Worm (Caenorhabditis elegans) whole organism, young adult: ENCODE data around the gene Y22D7AR.2.
A peak's percentile ranks its signal among the peaks of the same experiment; 100 is the strongest.

Experiments used
- B0019.2 ChIP-seq: fragments of 200-800 bp; sonication (Bioruptor generic); conservative IDR thresholded peaks from 2 replicates; pipeline ENCODE4 v1.3.6; 2022; ENCODE audit warnings: missing genetic modification reagents, missing genetic modification characterization, missing compliant biosample characterization
- C17E4.6 ChIP-seq: fragments of 200-800 bp; sonication (Bioruptor generic); IDR thresholded peaks from 2 replicates; pipeline ENCODE4 v1.3.6; 2022; ENCODE audit warnings: missing genetic modification reagents, missing genetic modification characterization, missing compliant biosample characterization
- F33H1.4 ChIP-seq: fragments of 200-800 bp; sonication (Bioruptor generic); IDR thresholded peaks from 2 replicates; pipeline ENCODE4 v1.3.6; 2022; ENCODE audit warnings: missing genetic modification reagents, missing genetic modification characterization, missing compliant biosample characterization
- K11D2.4 ChIP-seq: fragments of 200-800 bp; sonication (Bioruptor generic); IDR thresholded peaks from 2 replicates; pipeline ENCODE4 v1.3.6; 2022; ENCODE audit warnings: missing genetic modification reagents, missing genetic modification characterization, missing compliant biosample characterization
- K12H6.12 ChIP-seq: fragments of 200-800 bp; sonication (Bioruptor generic); optimal IDR thresholded peaks from 2 replicates; lab custom pipeline; 2018; ENCODE audit warnings: mild to moderate bottlenecking, missing genetic modification characterization, missing compliant biosample characterization
- Y53F4B.3 ChIP-seq: fragments of 200-800 bp; sonication (Bioruptor generic); IDR thresholded peaks from 2 replicates; pipeline ENCODE4 v1.3.6; 2022; ENCODE audit warnings: missing genetic modification reagents, missing genetic modification characterization, missing compliant biosample characterization
- Y67H2A.10 ChIP-seq: fragments of 200-800 bp; sonication (Bioruptor generic); conservative IDR thresholded peaks from 2 replicates; pipeline ENCODE4 v1.3.6; 2022; ENCODE audit warnings: missing genetic modification reagents, missing genetic modification characterization, missing compliant biosample characterization
- Y95B8A.8 ChIP-seq: fragments of 200-800 bp; sonication (Bioruptor generic); IDR thresholded peaks from 2 replicates; pipeline ENCODE4 v1.3.6; 2022; ENCODE audit warnings: missing genetic modification reagents, missing genetic modification characterization, missing compliant biosample characterization
- ZK185.1 ChIP-seq: sonication (generic microtip); optimal IDR thresholded peaks from 2 replicates; lab custom pipeline; 2016; ENCODE audit warnings: mild to moderate bottlenecking, missing genetic modification characterization, missing compliant biosample characterization; ENCODE audit not compliant: poor library complexity, severe bottlenecking
- akir-1 ChIP-seq: fragments of 200-800 bp; sonication (Bioruptor generic); optimal IDR thresholded peaks from 2 replicates; lab custom pipeline; 2018; ENCODE audit warnings: mild to moderate bottlenecking, missing genetic modification characterization, moderate library complexity, missing compliant biosample characterization
- atf-7 ChIP-seq: sonication (generic microtip); optimal IDR thresholded peaks from 2 replicates; lab custom pipeline; 2017; ENCODE audit warnings: mild to moderate bottlenecking, missing genetic modification characterization, missing compliant biosample characterization
- attf-3 ChIP-seq: fragments of 200-800 bp; sonication (Bioruptor generic); conservative IDR thresholded peaks from 2 replicates; pipeline ENCODE4 v1.3.6; 2022; ENCODE audit warnings: missing genetic modification reagents, missing genetic modification characterization, missing compliant biosample characterization
- attf-5 ChIP-seq: fragments of 200-800 bp; sonication (Bioruptor generic); optimal IDR thresholded peaks from 2 replicates; lab custom pipeline; 2018; ENCODE audit warnings: mild to moderate bottlenecking, missing genetic modification characterization, missing compliant biosample characterization
- attf-6 ChIP-seq: fragments of 200-800 bp; sonication (Bioruptor generic); IDR thresholded peaks from 2 replicates; pipeline ENCODE4 v1.3.6; 2022; ENCODE audit warnings: missing genetic modification reagents, missing genetic modification characterization, missing compliant biosample characterization
- ccch-3 ChIP-seq: fragments of 200-800 bp; sonication (Bioruptor generic); optimal IDR thresholded peaks from 2 replicates; lab custom pipeline; 2018; ENCODE audit warnings: mild to moderate bottlenecking, missing genetic modification characterization, missing compliant biosample characterization
- cebp-1 ChIP-seq, 2 experiments: fragments of 200-800 bp in 1 of 2; sonication (Bioruptor generic) in 1 of 2; sonication (generic microtip) in 1 of 2; IDR thresholded peaks in 1 of 2; optimal IDR thresholded peaks in 1 of 2; 2 replicates each; pipeline versions ENCODE4 v1.3.6 to Lab custom; 2017 to 2022; ENCODE audit warnings: missing compliant biosample characterization in 2 of 2, missing genetic modification characterization in 2 of 2, mild to moderate bottlenecking in 1 of 2, missing genetic modification reagents in 1 of 2, moderate library complexity in 1 of 2
- ceh-27 ChIP-seq: fragments of 200-800 bp; sonication (Bioruptor generic); optimal IDR thresholded peaks from 2 replicates; lab custom pipeline; 2018; ENCODE audit warnings: mild to moderate bottlenecking, missing genetic modification characterization, moderate library complexity, missing compliant biosample characterization
- dox-1 ChIP-seq: fragments of 200-800 bp; sonication (Bioruptor generic); IDR thresholded peaks from 2 replicates; pipeline ENCODE4 v1.3.6; 2022; ENCODE audit warnings: missing genetic modification reagents, missing genetic modification characterization, missing compliant biosample characterization
- dpl-1 ChIP-seq: fragments of 150-350 bp; optimal IDR thresholded peaks from 2 replicates; lab custom pipeline; 2014; ENCODE audit warnings: missing biosample characterization, missing genetic modification reagents, missing genetic modification characterization
- efl-1 ChIP-seq: fragments of 150-350 bp; optimal IDR thresholded peaks from 2 replicates; lab custom pipeline; 2014; ENCODE audit warnings: missing biosample characterization, missing genetic modification reagents, missing genetic modification characterization
- egl-44 ChIP-seq: fragments of 200-800 bp; sonication (Bioruptor generic); IDR thresholded peaks from 2 replicates; pipeline ENCODE4 v1.3.6; 2022; ENCODE audit warnings: missing genetic modification reagents, missing genetic modification characterization, missing compliant biosample characterization
- egrh-3 ChIP-seq: fragments of 200-800 bp; sonication (Bioruptor generic); IDR thresholded peaks from 2 replicates; pipeline ENCODE4 v1.3.6; 2022; ENCODE audit warnings: missing genetic modification reagents, missing genetic modification characterization, missing compliant biosample characterization
- lin-35 ChIP-seq, 3 experiments: fragments of 150-350 bp in 2 of 3; sonication (generic microtip) in 1 of 3; optimal IDR thresholded peaks; 2 replicates each; lab custom pipeline; 2014 to 2018; ENCODE audit warnings: missing biosample characterization in 3 of 3, missing genetic modification characterization in 3 of 3, missing genetic modification reagents in 3 of 3
- madf-8 ChIP-seq: fragments of 200-800 bp; sonication (Bioruptor generic); conservative IDR thresholded peaks from 2 replicates; pipeline ENCODE4 v1.3.6; 2022; ENCODE audit warnings: missing genetic modification reagents, missing genetic modification characterization, missing compliant biosample characterization
- mel-28 ChIP-seq: sonication (generic microtip); optimal IDR thresholded peaks from 2 replicates; lab custom pipeline; 2016; ENCODE audit warnings: borderline replicate concordance, mild to moderate bottlenecking, missing genetic modification characterization, missing compliant biosample characterization
- nhr-179 ChIP-seq: sonication (generic microtip); optimal IDR thresholded peaks from 2 replicates; lab custom pipeline; 2016; ENCODE audit warnings: mild to moderate bottlenecking, missing genetic modification characterization, missing compliant biosample characterization
- nhr-27 ChIP-seq: fragments of 200-800 bp; sonication (Bioruptor generic); optimal IDR thresholded peaks from 2 replicates; lab custom pipeline; 2018; ENCODE audit warnings: mild to moderate bottlenecking, missing genetic modification characterization, moderate library complexity, missing compliant biosample characterization
- nhr-80 ChIP-seq: sonication (generic microtip); optimal IDR thresholded peaks from 2 replicates; lab custom pipeline; 2016; ENCODE audit warnings: missing genetic modification characterization, missing compliant biosample characterization
- pha-4 ChIP-seq: fragments of 150-350 bp; sonication (generic microtip); optimal IDR thresholded peaks from 2 replicates; lab custom pipeline; 2014; ENCODE audit warnings: missing biosample characterization, missing genetic modification reagents, missing genetic modification characterization
- rcor-1 ChIP-seq: fragments of 200-800 bp; sonication (Bioruptor generic); IDR thresholded peaks from 2 replicates; pipeline ENCODE4 v1.3.6; 2022; ENCODE audit warnings: missing genetic modification reagents, missing genetic modification characterization, missing compliant biosample characterization
- tbp1 ChIP-seq: fragments of 200-800 bp; sonication (Bioruptor generic); optimal IDR thresholded peaks from 2 replicates; lab custom pipeline; 2018; ENCODE audit warnings: mild to moderate bottlenecking, missing genetic modification characterization, missing compliant biosample characterization
- zim-3 ChIP-seq: sonication (generic microtip); optimal IDR thresholded peaks from 2 replicates; lab custom pipeline; 2017; ENCODE audit warnings: mild to moderate bottlenecking, missing genetic modification characterization, moderate library complexity, missing compliant biosample characterization
- ztf-18 ChIP-seq: sonication (generic microtip); optimal IDR thresholded peaks from 2 replicates; lab custom pipeline; 2016; ENCODE audit warnings: missing genotype, mild to moderate bottlenecking, missing genetic modification characterization, missing compliant biosample characterization
- ztf-25 ChIP-seq: fragments of 200-800 bp; sonication (Bioruptor generic); IDR thresholded peaks from 2 replicates; pipeline ENCODE4 v1.3.6; 2022; ENCODE audit warnings: missing genetic modification reagents, missing genetic modification characterization, missing compliant biosample characterization

Gene Y22D7AR.2

DNA sequence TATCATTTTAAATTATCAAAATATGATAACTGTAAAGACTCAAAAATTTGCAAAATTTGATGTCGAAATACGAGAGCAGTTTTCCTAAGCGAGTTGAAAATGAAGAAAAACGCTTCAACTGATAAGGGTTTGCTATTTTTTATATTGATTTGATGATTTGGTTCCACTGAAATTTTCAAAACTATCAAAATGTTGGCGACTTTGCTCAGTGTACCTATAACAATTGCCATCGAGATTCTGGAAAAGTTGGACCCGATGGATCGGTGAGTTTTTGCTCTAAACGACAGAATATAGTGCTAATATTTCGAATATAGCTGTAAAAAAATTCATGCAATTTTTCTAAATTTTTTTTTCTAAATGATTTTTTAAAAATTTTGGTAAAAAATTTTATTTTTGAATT, at the start of gene Y22D7AR.2, which contains the start of gene fbxa-13:
TSS of gene Y22D7AR.2 (plus strand) at position 148 of the 400 bp plus-strand sequence.
TSS of gene fbxa-13 (minus strand) at position 101 of the 400 bp plus-strand sequence.
- TF ChIP-seq ztf-18 (tag; lab: Kevin White, UChicago) (no peak), ztf-25 (GFP tag; lab: Robert Waterston, UW) (no peak), mel-28 (no peak), cebp-1 (GFP tag; IDR thresholded peaks at IDR 0.05; lab: Robert Waterston, UW) (no peak), cebp-1 (tag; optimal IDR thresholded peaks at IDR 0.05; lab: Kevin White, UChicago) (no peak), nhr-27 (tag; lab: Kevin White, UChicago) (no peak), Y95B8A.8 (GFP tag; lab: Robert Waterston, UW) (no peak), attf-6 (no peak), B0019.2 (GFP tag; lab: Robert Waterston, UW) (no peak), Y53F4B.3 (GFP tag; lab: Robert Waterston, UW) (no peak), F33H1.4 (GFP tag; lab: Robert Waterston, UW) (no peak), zim-3 (tag; lab: Kevin White, UChicago) (no peak), attf-5 (GFP tag; lab: Kevin White, UChicago) (no peak)

DNA sequence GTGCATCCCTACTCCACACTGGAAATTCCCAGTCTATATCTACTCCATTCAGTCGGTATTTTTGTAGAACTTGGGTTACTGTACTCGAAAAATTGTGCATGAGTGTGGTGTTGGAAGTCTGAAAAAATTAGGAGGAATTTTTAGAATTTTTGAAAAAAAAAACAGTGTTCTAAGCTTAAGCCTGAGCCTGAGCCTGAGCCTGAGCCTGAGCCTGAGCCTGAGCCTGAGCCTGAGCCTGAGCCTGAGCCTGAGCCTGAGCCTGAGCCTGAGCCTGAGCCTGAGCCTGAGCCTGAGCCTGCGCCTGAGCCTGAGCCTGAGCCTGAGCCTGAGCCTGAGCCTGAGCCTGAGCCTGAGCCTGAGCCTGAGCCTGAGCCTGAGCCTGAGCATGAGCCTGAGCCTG, 49.4 kb upstream of the Y22D7AR.2 start:
- peak; percentile 91 for TF ChIP-seq egrh-3 (GFP tag; lab: Robert Waterston, UW)

DNA sequence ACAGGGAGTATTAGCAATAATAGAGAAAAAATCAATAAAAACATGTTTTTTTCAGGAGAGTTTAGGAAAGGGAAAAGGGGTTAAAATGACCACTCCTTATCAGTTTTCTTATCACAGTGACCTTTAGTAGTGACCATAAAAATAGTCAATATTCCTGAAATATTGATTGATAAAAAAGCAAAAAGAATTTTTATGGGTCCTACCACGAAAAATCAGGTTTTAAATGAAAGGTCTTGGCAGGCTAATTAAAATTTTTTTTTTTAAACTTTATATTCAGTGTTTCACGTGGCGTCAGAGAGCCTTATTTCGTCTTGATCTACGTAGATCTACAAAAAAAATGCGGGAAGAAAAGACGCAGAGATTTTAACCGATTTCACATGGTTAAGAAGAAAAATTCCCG, 48.4 kb upstream of the Y22D7AR.2 start, which contains the start of gene cht-4:
TSS of gene cht-4 (minus strand) at position 101 of the 400 bp plus-strand sequence.
- no peak for TF ChIP-seq C17E4.6 (GFP tag; lab: Robert Waterston, UW)

DNA sequence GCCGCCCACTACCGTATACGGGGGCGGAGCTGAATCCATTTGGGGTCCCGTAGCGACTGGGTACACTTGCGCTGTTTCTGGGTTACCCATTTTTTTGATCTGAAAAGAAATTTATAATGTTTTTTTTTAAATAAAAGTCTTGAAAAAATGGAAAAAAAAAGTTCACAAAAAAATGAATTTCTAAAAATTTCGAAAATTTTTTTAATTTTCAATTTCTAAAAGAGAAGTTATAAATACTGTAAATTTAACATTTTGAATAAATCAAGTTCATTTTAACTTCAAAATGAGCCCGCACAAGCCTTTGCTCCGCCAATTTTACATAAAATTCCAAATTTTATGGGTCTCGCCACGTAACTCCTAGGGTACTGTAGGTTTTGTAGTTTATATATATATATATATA, 46.0 kb upstream of the Y22D7AR.2 start, which contains the start of gene Y22D7AL.15:
TSS of gene Y22D7AL.15 (minus strand) at position 101 of the 400 bp plus-strand sequence.
- TF ChIP-seq attf-3 (GFP tag; lab: Robert Waterston, UW), result no peak
- TF ChIP-seq nhr-179 (tag; lab: Kevin White, UChicago), result no peak
- TF ChIP-seq rcor-1, result no peak
- no peak for TF ChIP-seq madf-8 (GFP tag; lab: Robert Waterston, UW)
- no peak for TF ChIP-seq ZK185.1 (tag; lab: Kevin White, UChicago)
- TF ChIP-seq ceh-27 (GFP tag; lab: Kevin White, UChicago), result no peak
- TF ChIP-seq atf-7 (tag; lab: Kevin White, UChicago), result no peak
- no peak for TF ChIP-seq dox-1
- no peak for TF ChIP-seq Y67H2A.10 (GFP tag; lab: Robert Waterston, UW)
- no peak for TF ChIP-seq ccch-3 (GFP tag; lab: Kevin White, UChicago)
- no peak for TF ChIP-seq K11D2.4
- TF ChIP-seq egl-44 (GFP tag; lab: Robert Waterston, UW), result no peak
- no peak for TF ChIP-seq K12H6.12 (tag; lab: Kevin White, UChicago)
- TF ChIP-seq tbp1 (GFP tag; lab: Kevin White, UChicago), result no peak

DNA sequence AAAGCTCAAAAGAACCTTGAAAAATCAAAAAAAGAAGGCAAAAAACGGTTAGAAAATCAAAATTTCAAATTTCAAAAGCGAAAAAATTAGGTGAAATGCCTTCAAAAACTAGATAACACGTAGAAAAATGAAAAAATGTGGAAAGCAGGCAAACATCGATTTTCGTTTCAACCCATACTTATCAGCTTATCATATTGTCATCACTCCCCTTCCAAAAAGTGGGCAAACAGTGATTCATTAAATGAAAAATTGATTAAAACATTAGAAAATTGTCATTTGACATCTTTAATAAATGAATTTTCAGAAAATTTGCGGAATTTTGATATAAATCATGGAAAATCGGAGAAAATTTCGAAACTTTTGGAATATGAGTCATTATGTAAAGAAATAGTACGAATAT, 44.7 kb upstream of the Y22D7AR.2 start:
- no peak for TF ChIP-seq akir-1 (GFP tag; lab: Kevin White, UChicago)
- no peak for TF ChIP-seq dpl-1
- no peak for TF ChIP-seq pha-4 (tag; lab: Kevin White, UChicago)
- TF ChIP-seq efl-1 (GFP tag; lab: Kevin White, UChicago), result no peak
- no peak for TF ChIP-seq lin-35 (GFP tag; optimal IDR thresholded peaks at IDR 0.05; lab: Kevin White, UChicago)
- peak; percentile 40 for TF ChIP-seq nhr-80 (tag; lab: Kevin White, UChicago)
- no peak for TF ChIP-seq nhr-179 (tag; lab: Kevin White, UChicago)
